Fruit fly (Drosophila melanogaster): ENCODE results near the gene tth.
A peak's percentile ranks its signal among the peaks of the same experiment; 100 is the strongest.

Gene tth

dm6 chrX:13626579-13626894 is 10.2 kb upstream of the tth start (continued):
- TF ChIP-seq CG10669 (GFP tag; optimal IDR thresholded peaks at IDR 0.05) (peak; percentile 15), fkh (GFP tag; optimal IDR thresholded peaks at IDR 0.05) (peak; percentile 47), CG8632 (GFP tag; optimal IDR thresholded peaks at IDR 0.05) (peak; percentile 21), CG10631 (GFP tag; optimal IDR thresholded peaks at IDR 0.05) (peak; percentile 20), svp (GFP tag) (no peak), vri (GFP tag; optimal IDR thresholded peaks at IDR 0.05) (no peak), CG3919 (GFP tag; optimal IDR thresholded peaks at IDR 0.05) (peak; percentile 28), CG6808 (GFP tag; optimal IDR thresholded peaks at IDR 0.05) (peak; percentile 34), CG34406 (GFP tag; optimal IDR thresholded peaks at IDR 0.05) (peak; percentile 19), Eip75B (GFP tag; optimal IDR thresholded peaks at IDR 0.05) (peak; percentile 14), acj6 (GFP tag; optimal IDR thresholded peaks at IDR 0.05) (no peak), Smox (GFP tag; optimal IDR thresholded peaks at IDR 0.05) (no peak), Met (GFP tag; optimal IDR thresholded peaks at IDR 0.05) (no peak), fd85E (GFP tag; optimal IDR thresholded peaks at IDR 0.05) (no peak), salr (GFP tag; optimal IDR thresholded peaks at IDR 0.05) (peak in 1 of 2 experiments; percentile 22), ss (GFP tag; optimal IDR thresholded peaks at IDR 0.05) (peak; percentile 11 to 41), topi (GFP tag; optimal IDR thresholded peaks at IDR 0.05) (peak; percentile 9), CG7368 (GFP tag; optimal IDR thresholded peaks at IDR 0.05) (peak; percentile 39), Ets96B (tag; optimal IDR thresholded peaks at IDR 0.05) (peak; percentile 20), CG31627 (GFP tag; optimal IDR thresholded peaks at IDR 0.05) (peak; percentile 36), Sox14 (GFP tag; optimal IDR thresholded peaks at IDR 0.05) (peak; percentile 43), Sox15 (GFP tag; optimal IDR thresholded peaks at IDR 0.05) (no peak), Hr39 (GFP tag; optimal IDR thresholded peaks at IDR 0.05) (no peak), CG15336 (GFP tag; IDR thresholded peaks at IDR 0.05) (peak; percentile 52; the same call in 1 of the 2 replicates), OdsH (GFP tag; optimal IDR thresholded peaks at IDR 0.05) (no peak), Eip78C (GFP tag) (peak; percentile 67), CG9139 (GFP tag; optimal IDR thresholded peaks at IDR 0.05) (no peak), Lpt (GFP tag; optimal IDR thresholded peaks at IDR 0.05) (peak; percentile 1), dac (GFP tag; optimal IDR thresholded peaks at IDR 0.05) (no peak)

dm6 chrX:13625888-13626578 is 9.6 kb upstream of the tth start:
- TF ChIP-seq fkh (GFP tag; optimal IDR thresholded peaks at IDR 0.05) (peak; percentile 58), Hr39 (GFP tag; optimal IDR thresholded peaks at IDR 0.05) (no peak), esn (GFP tag; optimal IDR thresholded peaks at IDR 0.05) (no peak), CG3919 (GFP tag; optimal IDR thresholded peaks at IDR 0.05) (no peak), OdsH (GFP tag; optimal IDR thresholded peaks at IDR 0.05) (no peak)

- TF ChIP-seq spab (GFP tag; optimal IDR thresholded peaks at IDR 0.05): peak; percentile 20
- no peak for TF ChIP-seq Met (GFP tag; optimal IDR thresholded peaks at IDR 0.05)
- peak; percentile 46; the same call in 1 of the 3 replicates for TF ChIP-seq eg (GFP tag; IDR thresholded peaks at IDR 0.05)
- TF ChIP-seq CG10631 (GFP tag; optimal IDR thresholded peaks at IDR 0.05): no peak
- no peak for TF ChIP-seq CG10669 (GFP tag; optimal IDR thresholded peaks at IDR 0.05)
- TF ChIP-seq net (GFP tag; optimal IDR thresholded peaks at IDR 0.05): no peak
- TF ChIP-seq CG32006 (GFP tag; optimal IDR thresholded peaks at IDR 0.05): no peak
- peak; percentile 53 for TF ChIP-seq dsx (GFP tag; optimal IDR thresholded peaks at IDR 0.05; ENCODE audit: poor library complexity, severe bottlenecking)
- TF ChIP-seq CG15336 (GFP tag; IDR thresholded peaks at IDR 0.05): peak; percentile 28; the same call in 1 of the 2 replicates
- no peak for TF ChIP-seq Hr38 (GFP tag; optimal IDR thresholded peaks at IDR 0.05)
- TF ChIP-seq svp (GFP tag): no peak
- peak; percentile 37 for TF ChIP-seq Eip78C (GFP tag)
- TF ChIP-seq ss (GFP tag; optimal IDR thresholded peaks at IDR 0.05): peak in 1 of 2 experiments; percentile 24
- TF ChIP-seq CG4318 (GFP tag; optimal IDR thresholded peaks at IDR 0.05): no peak
- no peak for TF ChIP-seq vri (GFP tag; optimal IDR thresholded peaks at IDR 0.05)
These were observed 8.8 kb upstream of the tth start for dm6 chrX:13625080-13625723.

Measured in whole organism, prepupa.